Fruit fly (Drosophila melanogaster) whole organism, prepupa: Measurements from ENCODE around the gene Pp1alpha-96A.

Experiments
- CG6792 ChIP-seq: fragments of 200-800 bp; sonication (Bioruptor generic); optimal IDR thresholded peaks from 3 replicates; lab custom pipeline; 2016; ENCODE audit warnings: missing biosample characterization, missing genetic modification characterization
- CG6854 ChIP-seq: fragments of 200-800 bp; sonication (Bioruptor generic); optimal IDR thresholded peaks from 2 replicates; lab custom pipeline; 2017; ENCODE audit warnings: missing biosample characterization, mild to moderate bottlenecking, missing genetic modification characterization
- CG8632 ChIP-seq: fragments of 200-800 bp; sonication (Bioruptor generic); optimal IDR thresholded peaks from 3 replicates; lab custom pipeline; 2016; ENCODE audit warnings: missing biosample characterization, missing genetic modification characterization
- Hr39 ChIP-seq: fragments of 200-800 bp; sonication (Bioruptor generic); optimal IDR thresholded peaks from 2 replicates; lab custom pipeline; 2016; ENCODE audit warnings: missing biosample characterization, missing genetic modification characterization
- Lpt ChIP-seq: fragments of 200-800 bp; sonication (Bioruptor generic); optimal IDR thresholded peaks from 3 replicates; lab custom pipeline; 2016; ENCODE audit warnings: missing biosample characterization, missing genetic modification characterization
- OdsH ChIP-seq: fragments of 200-800 bp; sonication (Bioruptor generic); optimal IDR thresholded peaks from 3 replicates; lab custom pipeline; 2016; ENCODE audit warnings: missing biosample characterization, missing genetic modification characterization
- Smox ChIP-seq: fragments of 200-800 bp; sonication (Bioruptor generic); optimal IDR thresholded peaks from 3 replicates; lab custom pipeline; 2016; ENCODE audit warnings: missing biosample characterization, missing genetic modification characterization
- dsx ChIP-seq: fragments of 200-800 bp; optimal IDR thresholded peaks from 3 replicates; lab custom pipeline; 2019; ENCODE audit warnings: missing biosample characterization, mild to moderate bottlenecking, missing genetic modification characterization, moderate library complexity; ENCODE audit not compliant: poor library complexity, severe bottlenecking
- eg ChIP-seq: fragments of 200-800 bp; sonication (Bioruptor generic); IDR thresholded peaks from 3 replicates; pipeline ENCODE4 v1.3.6; 2022; ENCODE audit warnings: missing biosample characterization, missing genetic modification characterization
- ss ChIP-seq, 2 experiments: fragments of 200-800 bp; sonication (Bioruptor generic); optimal IDR thresholded peaks; 2 replicates in 1 of 2; 3 replicates in 1 of 2; lab custom pipeline; 2017 to 2018; ENCODE audit warnings: mild to moderate bottlenecking in 2 of 2, missing biosample characterization in 2 of 2, missing genetic modification characterization in 2 of 2, moderate library complexity in 1 of 2
- svp ChIP-seq: fragments of 200-800 bp; sonication (Bioruptor generic); peaks from one replicate; lab custom pipeline; 2016; ENCODE audit warnings: missing biosample characterization, missing genetic modification characterization

DNA sequence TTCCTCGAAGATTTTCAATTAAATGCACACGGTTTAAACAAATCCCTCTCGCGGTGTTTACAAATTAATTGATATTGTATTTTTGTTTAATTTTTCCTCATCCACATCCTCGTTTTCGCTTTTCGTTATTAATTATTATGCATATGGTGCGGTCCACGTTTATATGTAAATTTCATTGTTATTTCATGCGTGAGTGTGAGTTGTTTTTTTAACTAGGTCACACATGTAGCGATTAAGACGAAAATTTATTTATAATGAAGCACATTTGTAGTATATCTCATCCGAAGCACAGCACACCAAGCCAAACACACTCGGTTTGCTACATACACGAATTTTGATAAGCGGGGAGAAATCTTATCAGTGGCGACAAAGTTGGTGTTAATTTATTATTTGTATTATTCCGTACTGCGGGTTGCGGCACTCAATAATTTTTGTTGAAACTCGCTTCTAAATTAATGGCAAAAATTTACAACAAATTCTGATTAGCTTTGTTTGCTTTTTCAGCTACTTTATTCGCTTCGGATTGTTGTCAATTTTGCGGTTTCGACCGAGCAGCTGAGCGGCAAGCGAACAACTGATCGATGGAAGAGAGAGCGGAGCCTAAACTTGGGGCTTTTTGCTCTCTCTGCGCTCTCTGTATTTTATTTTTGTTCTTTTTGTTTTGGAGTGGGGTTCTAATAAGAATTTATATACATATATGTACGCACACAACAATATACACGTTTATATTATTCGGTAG, 53.5 kb downstream of the Pp1alpha-96A start:
- no peak for TF ChIP-seq ss (GFP tag; optimal IDR thresholded peaks at IDR 0.05; lab: Kevin White, UChicago)
- TF ChIP-seq OdsH (GFP tag; lab: Kevin White, UChicago) = no peak
- no peak for TF ChIP-seq Hr39
- no peak for TF ChIP-seq CG6792 (GFP tag; lab: Kevin White, UChicago)
- no peak for TF ChIP-seq Lpt (GFP tag; lab: Kevin White, UChicago)
- peak; percentile 19; the same call in 1 of the 3 replicates for TF ChIP-seq eg
- TF ChIP-seq Smox (GFP tag; lab: Kevin White, UChicago) = no peak
- peak; percentile 87 for TF ChIP-seq svp (GFP tag; lab: Kevin White, UChicago)
- peak; percentile 29 for TF ChIP-seq dsx (GFP tag; lab: Kevin White, UChicago)
- TF ChIP-seq CG6854 (GFP tag; lab: Kevin White, UChicago) = no peak
- TF ChIP-seq CG8632 (GFP tag; lab: Kevin White, UChicago) = no peak
